Worm (Caenorhabditis elegans): ENCODE results near the gene W06G6.2.

ce11 chrV:16627962-16628361 lies 1.1 kb upstream of the W06G6.2 start, which contains the start of gene oac-53:
- TF ChIP-seq nhr-11 (tag; optimal IDR thresholded peaks at IDR 0.05) = no peak
- TF ChIP-seq fos-1 (tag; optimal IDR thresholded peaks at IDR 0.05) = peak; percentile 69
- no peak for TF ChIP-seq mab-5 (tag; optimal IDR thresholded peaks at IDR 0.05)
- no peak for TF ChIP-seq lin-13 (GFP tag; optimal IDR thresholded peaks at IDR 0.05)
- no peak for TF ChIP-seq nhr-237 (tag; optimal IDR thresholded peaks at IDR 0.05)
- TF ChIP-seq nhr-77 (tag; optimal IDR thresholded peaks at IDR 0.05) = no peak
- TF ChIP-seq dmd-4 (tag; optimal IDR thresholded peaks at IDR 0.05) = no peak
- no peak for TF ChIP-seq lin-39 (tag; optimal IDR thresholded peaks at IDR 0.05)
- TF ChIP-seq lsy-2 (tag; optimal IDR thresholded peaks at IDR 0.05) = no peak
- TF ChIP-seq unc-39 (tag; optimal IDR thresholded peaks at IDR 0.05) = no peak
- TF ChIP-seq elt-1 (tag; optimal IDR thresholded peaks at IDR 0.05) = no peak
- no peak for TF ChIP-seq lin-11 (tag; optimal IDR thresholded peaks at IDR 0.05)
- TF ChIP-seq ZK546.5 (tag; optimal IDR thresholded peaks at IDR 0.05) = no peak

Measured in whole organism, L2 larva.